Worm (Caenorhabditis elegans) whole organism, L4/young adult: ENCODE results near the gene ndub-6.

Experiments
- W03F9.2 ChIP-seq: fragments of 150-350 bp; optimal IDR thresholded peaks from 2 replicates; lab custom pipeline; 2014; ENCODE audit warnings: missing biosample characterization, missing genetic modification characterization
- dao-5 ChIP-seq: sonication (generic microtip); optimal IDR thresholded peaks from 2 replicates; lab custom pipeline; 2016; ENCODE audit warnings: missing genotype, missing genetic modification characterization, moderate library complexity, missing compliant biosample characterization
- him-1 ChIP-seq: sonication (generic microtip); optimal IDR thresholded peaks from 2 replicates; lab custom pipeline; 2016; ENCODE audit warnings: missing genotype, missing genetic modification reagents, missing genetic modification characterization, missing compliant biosample characterization

ce11 chrIV:11627847-11628246 lies 24.4 kb upstream of the ndub-6 start, which contains the start of gene lys-6:
- no peak for TF ChIP-seq dao-5
- no peak for TF ChIP-seq him-1 (tag; lab: Kevin White, UChicago)
- no peak for TF ChIP-seq W03F9.2
